Worm (Caenorhabditis elegans) whole organism, L4 larva: Measurements from ENCODE around the gene clec-153.

ENCODE experiments used
- D1046.2 ChIP-seq: fragments of 200-800 bp; sonication (Bioruptor generic); IDR thresholded peaks from 2 replicates; pipeline ENCODE4 v1.3.6; 2022; ENCODE audit warnings: missing genetic modification characterization, missing compliant biosample characterization
- F10B5.3 ChIP-seq: sonication (generic microtip); optimal IDR thresholded peaks from 2 replicates; lab custom pipeline; 2016; ENCODE audit warnings: mild to moderate bottlenecking, missing genetic modification characterization, missing compliant biosample characterization
- T20F7.1 ChIP-seq: fragments of 200-800 bp; sonication (Bioruptor generic); optimal IDR thresholded peaks from 2 replicates; lab custom pipeline; 2018; ENCODE audit warnings: mild to moderate bottlenecking, missing genetic modification characterization, missing compliant biosample characterization
- T26A8.4 ChIP-seq: fragments of 200-800 bp; sonication (Bioruptor generic); IDR thresholded peaks from 2 replicates; pipeline ENCODE4 v1.3.6; 2022; ENCODE audit warnings: missing genetic modification characterization, missing compliant biosample characterization
- Y5F2A.4 ChIP-seq: fragments of 200-800 bp; sonication (Bioruptor generic); optimal IDR thresholded peaks from 2 replicates; lab custom pipeline; 2018; ENCODE audit warnings: mild to moderate bottlenecking, missing genetic modification characterization, missing compliant biosample characterization
- ZK337.2 ChIP-seq: fragments of 200-800 bp; sonication (Bioruptor generic); IDR thresholded peaks from 2 replicates; pipeline ENCODE4 v1.3.6; 2022; ENCODE audit warnings: missing genetic modification reagents, missing genetic modification characterization, missing compliant biosample characterization
- arid-1 ChIP-seq: fragments of 200-800 bp; sonication (Bioruptor generic); conservative IDR thresholded peaks from 2 replicates; pipeline ENCODE4 v1.3.6; 2022; ENCODE audit warnings: missing genetic modification reagents, missing genetic modification characterization, missing compliant biosample characterization
- attf-4 ChIP-seq: sonication (generic microtip); optimal IDR thresholded peaks from 3 replicates; lab custom pipeline; 2017; ENCODE audit warnings: missing biosample characterization, missing genetic modification characterization
- ceh-44 ChIP-seq: fragments of 200-800 bp; sonication (Bioruptor generic); IDR thresholded peaks from 2 replicates; pipeline ENCODE4 v1.3.6; 2022; ENCODE audit warnings: missing genetic modification reagents, missing genetic modification characterization, missing compliant biosample characterization
- ces-1 ChIP-seq: fragments of 150-350 bp; sonication (generic microtip); optimal IDR thresholded peaks from 4 replicates; lab custom pipeline; 2014; ENCODE audit warnings: missing biosample characterization, missing genetic modification reagents, missing genetic modification characterization
- daf-12 ChIP-seq: fragments of 150-350 bp; optimal IDR thresholded peaks from 2 replicates; lab custom pipeline; 2014; ENCODE audit warnings: missing biosample characterization, missing genetic modification reagents, missing genetic modification characterization
- daf-16 ChIP-seq, 3 experiments: sonication (generic microtip); optimal IDR thresholded peaks; 2 replicates each; lab custom pipeline; 2016 to 2017; ENCODE audit warnings: missing genetic modification characterization in 3 of 3, missing genetic modification reagents in 3 of 3, mild to moderate bottlenecking in 2 of 3, missing compliant biosample characterization in 2 of 3, missing biosample characterization in 1 of 3, moderate library complexity in 1 of 3
- daf-19 ChIP-seq: fragments of 200-800 bp; sonication (Bioruptor generic); conservative IDR thresholded peaks from 2 replicates; pipeline ENCODE4 v1.3.6; 2022; ENCODE audit warnings: missing genetic modification characterization, missing compliant biosample characterization
- dmd-6 ChIP-seq: fragments of 200-800 bp; sonication (Bioruptor generic); IDR thresholded peaks from 2 replicates; pipeline ENCODE4 v1.3.6; 2022; ENCODE audit warnings: missing genetic modification reagents, missing genetic modification characterization, missing compliant biosample characterization
- dmd-9 ChIP-seq: fragments of 200-800 bp; sonication (Bioruptor generic); IDR thresholded peaks from 2 replicates; pipeline ENCODE4 v1.3.6; 2022; ENCODE audit warnings: missing genetic modification reagents, missing genetic modification characterization, missing compliant biosample characterization
- duxl-1 ChIP-seq: sonication (generic microtip); optimal IDR thresholded peaks from 2 replicates; lab custom pipeline; 2016; ENCODE audit warnings: mild to moderate bottlenecking, missing genetic modification characterization, moderate library complexity, missing compliant biosample characterization; ENCODE audit not compliant: poor library complexity
- dve-1 ChIP-seq: sonication (generic microtip); optimal IDR thresholded peaks from 2 replicates; lab custom pipeline; 2017; ENCODE audit warnings: antibody characterized with exemption, mild to moderate bottlenecking, missing genetic modification characterization, missing compliant biosample characterization; ENCODE audit not compliant: insufficient read depth
- hif-1 ChIP-seq, 2 experiments: sonication (generic microtip); optimal IDR thresholded peaks; 2 replicates each; lab custom pipeline; 2016 to 2017; ENCODE audit warnings: missing compliant biosample characterization in 2 of 2, missing genetic modification characterization in 2 of 2, missing genetic modification reagents in 2 of 2, missing genotype in 2 of 2, mild to moderate bottlenecking in 1 of 2
- hlh-11 ChIP-seq: fragments of 200-800 bp; sonication (Bioruptor generic); optimal IDR thresholded peaks from 2 replicates; lab custom pipeline; 2018; ENCODE audit warnings: mild to moderate bottlenecking, missing genetic modification characterization, missing compliant biosample characterization
- hlh-30 ChIP-seq: sonication (generic microtip); optimal IDR thresholded peaks from 2 replicates; lab custom pipeline; 2017; ENCODE audit warnings: antibody characterized with exemption, mild to moderate bottlenecking, missing genetic modification characterization, missing compliant biosample characterization; ENCODE audit not compliant: insufficient read depth
- lin-1 ChIP-seq: fragments of 200-800 bp; sonication (Bioruptor generic); IDR thresholded peaks from 2 replicates; pipeline ENCODE4 v1.3.6; 2022; ENCODE audit warnings: missing genetic modification reagents, missing genetic modification characterization, missing compliant biosample characterization
- lin-38 ChIP-seq: fragments of 200-800 bp; sonication (Bioruptor generic); IDR thresholded peaks from 2 replicates; pipeline ENCODE4 v1.3.6; 2022; ENCODE audit warnings: missing genetic modification reagents, missing genetic modification characterization, missing compliant biosample characterization
- lin-39 ChIP-seq: fragments of 150-350 bp; optimal IDR thresholded peaks from 2 replicates; lab custom pipeline; 2014; ENCODE audit warnings: missing biosample characterization, missing genetic modification reagents, missing genetic modification characterization
- lsy-2 ChIP-seq, 2 experiments: fragments of 150-350 bp in 1 of 2; sonication (generic microtip) in 1 of 2; optimal IDR thresholded peaks; 2 replicates each; lab custom pipeline; 2014 to 2017; ENCODE audit warnings: missing biosample characterization in 2 of 2, missing genetic modification characterization in 2 of 2
- madf-9 ChIP-seq: fragments of 200-800 bp; sonication (Bioruptor generic); conservative IDR thresholded peaks from 2 replicates; pipeline ENCODE4 v1.3.6; 2022; ENCODE audit warnings: missing genetic modification reagents, missing genetic modification characterization, missing compliant biosample characterization
- mdl-1 ChIP-seq, 2 experiments: fragments of 150-350 bp in 1 of 2; sonication (generic microtip) in 1 of 2; optimal IDR thresholded peaks; 2 replicates each; lab custom pipeline; 2014 to 2017; ENCODE audit warnings: missing biosample characterization in 2 of 2, missing genetic modification characterization in 2 of 2
- mep-1 ChIP-seq: fragments of 150-350 bp; sonication (generic microtip); optimal IDR thresholded peaks from 3 replicates; lab custom pipeline; 2014; ENCODE audit warnings: missing biosample characterization, missing genetic modification characterization
- mxl-2 ChIP-seq: fragments of 200-800 bp; sonication (Bioruptor generic); conservative IDR thresholded peaks from 2 replicates; pipeline ENCODE4 v1.3.6; 2022; ENCODE audit warnings: missing genetic modification reagents, missing genetic modification characterization, missing compliant biosample characterization
- nhr-10 ChIP-seq: fragments of 150-350 bp; optimal IDR thresholded peaks from 2 replicates; lab custom pipeline; 2014; ENCODE audit warnings: missing biosample characterization, missing genetic modification characterization
- nhr-237 ChIP-seq: sonication (generic microtip); optimal IDR thresholded peaks from 2 replicates; lab custom pipeline; 2017; ENCODE audit warnings: missing biosample characterization, missing genetic modification characterization
- nhr-28 ChIP-seq: fragments of 150-350 bp; optimal IDR thresholded peaks from 2 replicates; lab custom pipeline; 2014; ENCODE audit warnings: missing biosample characterization, missing genetic modification characterization
- nhr-6 ChIP-seq: fragments of 150-350 bp; optimal IDR thresholded peaks from 2 replicates; lab custom pipeline; 2014; ENCODE audit warnings: missing biosample characterization, missing genetic modification characterization
- nhr-77 ChIP-seq: fragments of 150-350 bp; optimal IDR thresholded peaks from 2 replicates; lab custom pipeline; 2014; ENCODE audit warnings: missing biosample characterization, missing genetic modification characterization
- sdz-12 ChIP-seq: fragments of 200-800 bp; sonication (Bioruptor generic); optimal IDR thresholded peaks from 2 replicates; lab custom pipeline; 2018; ENCODE audit warnings: mild to moderate bottlenecking, missing genetic modification characterization, missing compliant biosample characterization
- set-16 ChIP-seq: fragments of 200-800 bp; sonication (Bioruptor generic); IDR thresholded peaks from 2 replicates; pipeline ENCODE4 v1.3.6; 2022; ENCODE audit warnings: missing genetic modification reagents, missing genetic modification characterization, missing compliant biosample characterization
- snpc-1.2 ChIP-seq: fragments of 200-800 bp; sonication (Bioruptor generic); IDR thresholded peaks from 2 replicates; pipeline ENCODE4 v1.3.6; 2022; ENCODE audit warnings: missing genetic modification reagents, missing genetic modification characterization, missing compliant biosample characterization
- spr-3 ChIP-seq: fragments of 200-800 bp; sonication (Bioruptor generic); optimal IDR thresholded peaks from 2 replicates; lab custom pipeline; 2018; ENCODE audit warnings: mild to moderate bottlenecking, missing genetic modification characterization, missing compliant biosample characterization
- tag-97 ChIP-seq: fragments of 200-800 bp; sonication (Bioruptor generic); IDR thresholded peaks from 2 replicates; pipeline ENCODE4 v1.3.6; 2022; ENCODE audit warnings: missing genetic modification characterization, missing compliant biosample characterization
- tra-1 ChIP-seq: fragments of 200-800 bp; sonication (Bioruptor generic); IDR thresholded peaks from 2 replicates; pipeline ENCODE4 v1.3.6; 2022; ENCODE audit warnings: missing genetic modification reagents, missing genetic modification characterization, missing compliant biosample characterization
- unc-130 ChIP-seq: sonication (generic microtip); optimal IDR thresholded peaks from 2 replicates; lab custom pipeline; 2016; ENCODE audit warnings: missing genetic modification reagents, missing genetic modification characterization, missing compliant biosample characterization
- unc-62 ChIP-seq, 3 experiments: fragments of 150-350 bp in 1 of 3; sonication (generic microtip); optimal IDR thresholded peaks in 2 of 3; peaks in 1 of 3; 1 replicate in 1 of 3; 2 replicates in 2 of 3; lab custom pipeline; 2014 to 2017; ENCODE audit warnings: missing biosample characterization in 3 of 3, missing genetic modification characterization in 3 of 3, missing genetic modification reagents in 3 of 3, missing genotype in 1 of 3
- zfp-2 ChIP-seq: sonication (generic microtip); optimal IDR thresholded peaks from 2 replicates; lab custom pipeline; 2016; ENCODE audit warnings: mild to moderate bottlenecking, missing genetic modification characterization, missing compliant biosample characterization
- zfp-3 ChIP-seq: fragments of 200-800 bp; sonication (Bioruptor generic); conservative IDR thresholded peaks from 2 replicates; pipeline ENCODE4 v1.3.6; 2022; ENCODE audit warnings: missing genetic modification reagents, missing genetic modification characterization, missing compliant biosample characterization

clec-153 gene

ce11 chrIII:4649811-4650544 lies 14.9 kb downstream of the clec-153 start, which contains the start of gene ppm-2:
Gene ppm-2 (plus strand): TSS chrIII:4650494.
- TF ChIP-seq zfp-2 (tag; lab: Kevin White, UChicago) (no peak), madf-9 (GFP tag; lab: Robert Waterston, UW) (0 out of 2 replicates have a peak, but pooled peaks have one; percentile 14), ZK337.2 (no peak), ceh-44 (no peak), zfp-3 (0 out of 2 replicates have a peak, but pooled peaks have one; percentile 45), sdz-12 (no peak), lin-1 (GFP tag; lab: Robert Waterston, UW) (0 out of 2 replicates have a peak, but pooled peaks have one; percentile 38), mxl-2 (GFP tag; lab: Robert Waterston, UW) (no peak), mdl-1 (tag; optimal IDR thresholded peaks at IDR 0.05; lab: Kevin White, UChicago) (peak in 1 of 2 experiments; percentile 10), tag-97 (GFP tag; lab: Robert Waterston, UW) (no peak), attf-4 (tag; lab: Kevin White, UChicago) (no peak), dmd-6 (GFP tag; lab: Robert Waterston, UW) (peak; percentile 77), daf-16 (GFP tag; optimal IDR thresholded peaks at IDR 0.05; lab: Kevin White, UChicago) (no peak), daf-16 (tag; optimal IDR thresholded peaks at IDR 0.05; lab: Kevin White, UChicago) (peak; percentile 43), mep-1 (tag; lab: Kevin White, UChicago) (peak; percentile 13), unc-130 (GFP tag; lab: Kevin White, UChicago) (peak; percentile 27), snpc-1.2 (GFP tag; lab: Robert Waterston, UW) (peak; percentile 46; the same call in 1 of the 2 replicates), nhr-237 (no peak), dve-1 (peak; percentile 55), ces-1 (GFP tag; lab: Kevin White, UChicago) (no peak), duxl-1 (tag; lab: Kevin White, UChicago) (no peak), T26A8.4 (no peak), tra-1 (GFP tag; lab: Robert Waterston, UW) (0 out of 2 replicates have a peak, but pooled peaks have one; percentile 9), spr-3 (GFP tag; lab: Kevin White, UChicago) (no peak), daf-19 (GFP tag; lab: Robert Waterston, UW) (no peak), T20F7.1 (GFP tag; lab: Kevin White, UChicago) (no peak), set-16 (GFP tag; lab: Robert Waterston, UW) (no peak), nhr-6 (tag; lab: Kevin White, UChicago) (no peak), nhr-10 (tag; lab: Kevin White, UChicago) (no peak), lsy-2 (tag; optimal IDR thresholded peaks at IDR 0.05; lab: Kevin White, UChicago) (peak in 1 of 2 experiments; percentile 47), unc-62 (GFP tag; optimal IDR thresholded peaks at IDR 0.05 in 1 of 2; lab: Kevin White, UChicago) (no peak), unc-62 (tag; optimal IDR thresholded peaks at IDR 0.05; lab: Kevin White, UChicago) (no peak), hif-1 (tag; optimal IDR thresholded peaks at IDR 0.05; lab: Kevin White, UChicago) (no peak), arid-1 (GFP tag; lab: Robert Waterston, UW) (no peak), hlh-11 (tag; lab: Kevin White, UChicago) (peak; percentile 24), daf-12 (tag; lab: Kevin White, UChicago) (no peak), nhr-77 (tag; lab: Kevin White, UChicago) (peak; percentile 14), D1046.2 (GFP tag; lab: Robert Waterston, UW) (no peak), dmd-9 (GFP tag; lab: Robert Waterston, UW) (0 out of 2 replicates have a peak, but pooled peaks have one; percentile 4), F10B5.3 (tag; lab: Kevin White, UChicago) (no peak), nhr-28 (tag; lab: Kevin White, UChicago) (peak; percentile 63), hlh-30 (peak; percentile 73), Y5F2A.4 (GFP tag; lab: Kevin White, UChicago) (no peak), lin-39 (no peak), lin-38 (GFP tag; lab: Robert Waterston, UW) (peak; percentile 22; the same call in 1 of the 2 replicates)
